Worm (Caenorhabditis elegans) whole organism, L4/young adult: ENCODE results near the gene srbc-49.

Experiments
- W03F9.2 ChIP-seq: fragments of 150-350 bp; optimal IDR thresholded peaks from 2 replicates; lab custom pipeline; 2014; ENCODE audit warnings: missing biosample characterization, missing genetic modification characterization
- dao-5 ChIP-seq: sonication (generic microtip); optimal IDR thresholded peaks from 2 replicates; lab custom pipeline; 2016; ENCODE audit warnings: missing genotype, missing genetic modification characterization, moderate library complexity, missing compliant biosample characterization
- him-1 ChIP-seq: sonication (generic microtip); optimal IDR thresholded peaks from 2 replicates; lab custom pipeline; 2016; ENCODE audit warnings: missing genotype, missing genetic modification reagents, missing genetic modification characterization, missing compliant biosample characterization

- TF ChIP-seq W03F9.2 (tag; lab: Kevin White, UChicago) (no peak), him-1 (no peak), dao-5 (tag; lab: Kevin White, UChicago) (no peak)
Measured at ce11 chrV:15870356-15870755, 48.9 kb downstream of the srbc-49 start, which contains the start of gene str-57.
